Worm (Caenorhabditis elegans) whole organism, L4 larva: ENCODE data around the gene C13G3.12.

Experiments used
- D1046.2 ChIP-seq: fragments of 200-800 bp; sonication (Bioruptor generic); IDR thresholded peaks from 2 replicates; pipeline ENCODE4 v1.3.6; 2022; ENCODE audit warnings: missing genetic modification characterization, missing compliant biosample characterization
- F37D6.2 ChIP-seq: sonication (generic microtip); optimal IDR thresholded peaks from 2 replicates; lab custom pipeline; 2016; ENCODE audit warnings: mild to moderate bottlenecking, missing genetic modification characterization, missing compliant biosample characterization
- T26A8.4 ChIP-seq: fragments of 200-800 bp; sonication (Bioruptor generic); IDR thresholded peaks from 2 replicates; pipeline ENCODE4 v1.3.6; 2022; ENCODE audit warnings: missing genetic modification characterization, missing compliant biosample characterization
- ZK546.5 ChIP-seq, 2 experiments: sonication (generic microtip); optimal IDR thresholded peaks; 2 replicates each; lab custom pipeline; 2017; ENCODE audit warnings: missing biosample characterization in 2 of 2, missing genetic modification characterization in 2 of 2
- aha-1 ChIP-seq: fragments of 150-350 bp; peaks from one replicate; lab custom pipeline; 2014; ENCODE audit warnings: missing biosample characterization, missing genetic modification characterization
- ceh-20 ChIP-seq: fragments of 200-800 bp; sonication (Bioruptor generic); IDR thresholded peaks from 2 replicates; pipeline ENCODE4 v1.3.6; 2022; ENCODE audit warnings: missing genetic modification reagents, missing genetic modification characterization, missing compliant biosample characterization
- ceh-28 ChIP-seq: fragments of 150-350 bp; optimal IDR thresholded peaks from 2 replicates; lab custom pipeline; 2014; ENCODE audit warnings: missing biosample characterization, missing genetic modification reagents, missing genetic modification characterization
- ceh-32 ChIP-seq: sonication (generic microtip); optimal IDR thresholded peaks from 2 replicates; lab custom pipeline; 2016; ENCODE audit warnings: mild to moderate bottlenecking, missing genetic modification characterization, missing compliant biosample characterization; ENCODE audit not compliant: poor library complexity
- ceh-44 ChIP-seq: fragments of 200-800 bp; sonication (Bioruptor generic); IDR thresholded peaks from 2 replicates; pipeline ENCODE4 v1.3.6; 2022; ENCODE audit warnings: missing genetic modification reagents, missing genetic modification characterization, missing compliant biosample characterization
- ceh-62 ChIP-seq: sonication (generic microtip); optimal IDR thresholded peaks from 2 replicates; lab custom pipeline; 2017; ENCODE audit warnings: missing biosample characterization, missing genetic modification characterization
- ctbp-1 ChIP-seq: fragments of 200-800 bp; sonication (Bioruptor generic); IDR thresholded peaks from 2 replicates; pipeline ENCODE4 v1.3.6; 2022; ENCODE audit warnings: missing genetic modification reagents, missing genetic modification characterization, missing compliant biosample characterization
- daf-16 ChIP-seq, 3 experiments: sonication (generic microtip); optimal IDR thresholded peaks; 2 replicates each; lab custom pipeline; 2016 to 2017; ENCODE audit warnings: missing genetic modification characterization in 3 of 3, missing genetic modification reagents in 3 of 3, mild to moderate bottlenecking in 2 of 3, missing compliant biosample characterization in 2 of 3, missing biosample characterization in 1 of 3, moderate library complexity in 1 of 3
- daf-19 ChIP-seq: fragments of 200-800 bp; sonication (Bioruptor generic); conservative IDR thresholded peaks from 2 replicates; pipeline ENCODE4 v1.3.6; 2022; ENCODE audit warnings: missing genetic modification characterization, missing compliant biosample characterization
- daf-8 ChIP-seq: fragments of 200-800 bp; sonication (Bioruptor generic); IDR thresholded peaks from 2 replicates; pipeline ENCODE4 v1.3.6; 2022; ENCODE audit warnings: missing genetic modification characterization, missing compliant biosample characterization
- dmd-6 ChIP-seq: fragments of 200-800 bp; sonication (Bioruptor generic); IDR thresholded peaks from 2 replicates; pipeline ENCODE4 v1.3.6; 2022; ENCODE audit warnings: missing genetic modification reagents, missing genetic modification characterization, missing compliant biosample characterization
- dmd-8 ChIP-seq: fragments of 200-800 bp; sonication (Bioruptor generic); IDR thresholded peaks from 2 replicates; pipeline ENCODE4 v1.3.6; 2022; ENCODE audit warnings: missing genetic modification characterization, missing compliant biosample characterization
- hlh-11 ChIP-seq: fragments of 200-800 bp; sonication (Bioruptor generic); optimal IDR thresholded peaks from 2 replicates; lab custom pipeline; 2018; ENCODE audit warnings: mild to moderate bottlenecking, missing genetic modification characterization, missing compliant biosample characterization
- hlh-30 ChIP-seq: sonication (generic microtip); optimal IDR thresholded peaks from 2 replicates; lab custom pipeline; 2017; ENCODE audit warnings: antibody characterized with exemption, mild to moderate bottlenecking, missing genetic modification characterization, missing compliant biosample characterization; ENCODE audit not compliant: insufficient read depth
- lin-29 ChIP-seq: fragments of 200-800 bp; sonication (Bioruptor generic); IDR thresholded peaks from 2 replicates; pipeline ENCODE4 v1.3.6; 2022; ENCODE audit warnings: missing genetic modification reagents, missing genetic modification characterization, missing compliant biosample characterization
- madf-9 ChIP-seq: fragments of 200-800 bp; sonication (Bioruptor generic); conservative IDR thresholded peaks from 2 replicates; pipeline ENCODE4 v1.3.6; 2022; ENCODE audit warnings: missing genetic modification reagents, missing genetic modification characterization, missing compliant biosample characterization
- mdt-29 ChIP-seq: fragments of 200-800 bp; sonication (Bioruptor generic); IDR thresholded peaks from 2 replicates; pipeline ENCODE4 v1.3.6; 2022; ENCODE audit warnings: missing genetic modification reagents, missing genetic modification characterization, missing compliant biosample characterization
- mep-1 ChIP-seq: fragments of 150-350 bp; sonication (generic microtip); optimal IDR thresholded peaks from 3 replicates; lab custom pipeline; 2014; ENCODE audit warnings: missing biosample characterization, missing genetic modification characterization
- mes-2 ChIP-seq: sonication (generic microtip); optimal IDR thresholded peaks from 2 replicates; lab custom pipeline; 2016; ENCODE audit warnings: missing genotype, mild to moderate bottlenecking, missing genetic modification characterization, missing compliant biosample characterization; ENCODE audit not compliant: poor library complexity, severe bottlenecking
- nhr-111 ChIP-seq: fragments of 200-800 bp; sonication (Bioruptor generic); optimal IDR thresholded peaks from 2 replicates; lab custom pipeline; 2018; ENCODE audit warnings: mild to moderate bottlenecking, missing genetic modification characterization, missing compliant biosample characterization
- nhr-42 ChIP-seq: fragments of 200-800 bp; sonication (Bioruptor generic); IDR thresholded peaks from 2 replicates; pipeline ENCODE4 v1.3.6; 2022; ENCODE audit warnings: missing genetic modification characterization, missing compliant biosample characterization
- nhr-76 ChIP-seq: fragments of 150-350 bp; optimal IDR thresholded peaks from 2 replicates; lab custom pipeline; 2014; ENCODE audit warnings: missing biosample characterization, missing genetic modification characterization
- rbr-2 ChIP-seq: sonication (generic microtip); optimal IDR thresholded peaks from 2 replicates; lab custom pipeline; 2016; ENCODE audit warnings: missing genotype, missing genetic modification characterization, missing compliant biosample characterization
- sdz-12 ChIP-seq: fragments of 200-800 bp; sonication (Bioruptor generic); optimal IDR thresholded peaks from 2 replicates; lab custom pipeline; 2018; ENCODE audit warnings: mild to moderate bottlenecking, missing genetic modification characterization, missing compliant biosample characterization
- skn-1 ChIP-seq: fragments of 150-350 bp; optimal IDR thresholded peaks from 2 replicates; lab custom pipeline; 2014; ENCODE audit warnings: missing biosample characterization, missing genetic modification characterization
- snpc-4 ChIP-seq: fragments of 150-350 bp; optimal IDR thresholded peaks from 2 replicates; lab custom pipeline; 2014; ENCODE audit warnings: missing biosample characterization, missing genetic modification characterization
- tag-97 ChIP-seq: fragments of 200-800 bp; sonication (Bioruptor generic); IDR thresholded peaks from 2 replicates; pipeline ENCODE4 v1.3.6; 2022; ENCODE audit warnings: missing genetic modification characterization, missing compliant biosample characterization
- unc-62 ChIP-seq, 3 experiments: fragments of 150-350 bp in 1 of 3; sonication (generic microtip); optimal IDR thresholded peaks in 2 of 3; peaks in 1 of 3; 1 replicate in 1 of 3; 2 replicates in 2 of 3; lab custom pipeline; 2014 to 2017; ENCODE audit warnings: missing biosample characterization in 3 of 3, missing genetic modification characterization in 3 of 3, missing genetic modification reagents in 3 of 3, missing genotype in 1 of 3
- zag-1 ChIP-seq: fragments of 150-350 bp; optimal IDR thresholded peaks from 2 replicates; lab custom pipeline; 2014; ENCODE audit warnings: missing biosample characterization, missing genetic modification characterization
- zip-11 ChIP-seq: fragments of 200-800 bp; sonication (Bioruptor generic); IDR thresholded peaks from 2 replicates; pipeline ENCODE4 v1.3.6; 2022; ENCODE audit warnings: missing genetic modification characterization, missing compliant biosample characterization

C13G3.12 gene

DNA sequence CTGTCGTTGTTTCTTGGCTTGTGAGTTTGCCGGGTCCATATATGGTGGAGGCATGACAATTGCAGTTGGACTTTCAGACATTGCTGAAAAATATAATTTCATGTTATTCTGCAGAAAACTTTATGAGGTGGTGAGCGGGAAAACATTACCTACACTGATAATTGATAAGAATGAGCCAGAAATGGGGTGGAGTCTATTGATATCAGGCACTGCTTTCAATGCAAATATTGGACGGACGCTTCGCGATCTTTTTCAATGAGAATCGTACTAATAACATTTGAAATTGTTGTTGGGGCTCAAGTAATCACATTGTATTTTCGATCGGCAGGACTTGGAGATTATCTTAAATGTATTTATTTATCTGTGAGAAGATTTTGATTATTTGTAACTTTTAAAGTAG is 36.5 kb upstream of the C13G3.12 start, which contains the start of gene T04C12.1:
Gene T04C12.1 (minus strand): TSS at position 90 of the 400 bp plus-strand sequence.
- no peak for TF ChIP-seq hlh-30
- TF ChIP-seq T26A8.4 (GFP tag; lab: Robert Waterston, UW) = no peak
- TF ChIP-seq ceh-32 (tag; lab: Kevin White, UChicago) = no peak
- no peak for TF ChIP-seq hlh-11
- TF ChIP-seq rbr-2 (tag; lab: Kevin White, UChicago) = no peak
- TF ChIP-seq tag-97 (GFP tag; lab: Robert Waterston, UW) = no peak
- no peak for TF ChIP-seq ceh-44 (GFP tag; lab: Robert Waterston, UW)
- TF ChIP-seq daf-16 (GFP tag; optimal IDR thresholded peaks at IDR 0.05; lab: Kevin White, UChicago) = no peak
- TF ChIP-seq daf-16 (tag; optimal IDR thresholded peaks at IDR 0.05; lab: Kevin White, UChicago) = no peak
- no peak for TF ChIP-seq nhr-111 (GFP tag; lab: Kevin White, UChicago)
- TF ChIP-seq ctbp-1 (GFP tag; lab: Robert Waterston, UW) = no peak
- no peak for TF ChIP-seq F37D6.2
- no peak for TF ChIP-seq mes-2 (tag; lab: Kevin White, UChicago)
- TF ChIP-seq snpc-4 = no peak
- TF ChIP-seq ceh-62 = no peak
- TF ChIP-seq mdt-29 (GFP tag; lab: Robert Waterston, UW) = no peak

DNA sequence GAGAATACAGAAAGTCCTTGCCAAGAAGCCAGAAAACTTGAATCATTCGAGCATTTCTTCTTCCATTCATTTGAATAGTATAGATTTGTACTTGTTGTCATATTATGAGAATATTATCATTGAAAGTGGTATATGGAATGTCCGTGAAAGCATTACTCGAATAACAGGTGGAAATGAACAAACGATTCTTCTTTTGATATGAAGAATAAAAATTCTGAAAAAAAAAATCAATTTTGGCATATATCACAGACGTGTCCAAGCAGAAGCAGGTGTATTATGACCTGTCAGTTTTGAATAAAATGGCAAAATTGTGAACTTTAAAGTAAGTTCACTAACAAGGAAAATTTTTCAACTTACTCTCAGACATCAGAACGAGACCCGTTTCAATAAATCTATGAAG is 34.3 kb upstream of the C13G3.12 start, which contains the start of gene srh-75:
Gene srh-75 (minus strand): TSS at position 101 of the 400 bp plus-strand sequence.
- no peak for TF ChIP-seq ceh-28
- TF ChIP-seq mep-1 (tag; lab: Kevin White, UChicago) = no peak
- TF ChIP-seq unc-62 (GFP tag; optimal IDR thresholded peaks at IDR 0.05 in 1 of 2; lab: Kevin White, UChicago) = peak in 1 of 2 experiments; percentile 78
- TF ChIP-seq unc-62 (tag; optimal IDR thresholded peaks at IDR 0.05; lab: Kevin White, UChicago) = no peak
- no peak for TF ChIP-seq ZK546.5 (tag; optimal IDR thresholded peaks at IDR 0.05; lab: Kevin White, UChicago)
- TF ChIP-seq zip-11 (GFP tag; lab: Robert Waterston, UW) = no peak
- no peak for TF ChIP-seq zag-1
- no peak for TF ChIP-seq dmd-8 (GFP tag; lab: Robert Waterston, UW)

DNA sequence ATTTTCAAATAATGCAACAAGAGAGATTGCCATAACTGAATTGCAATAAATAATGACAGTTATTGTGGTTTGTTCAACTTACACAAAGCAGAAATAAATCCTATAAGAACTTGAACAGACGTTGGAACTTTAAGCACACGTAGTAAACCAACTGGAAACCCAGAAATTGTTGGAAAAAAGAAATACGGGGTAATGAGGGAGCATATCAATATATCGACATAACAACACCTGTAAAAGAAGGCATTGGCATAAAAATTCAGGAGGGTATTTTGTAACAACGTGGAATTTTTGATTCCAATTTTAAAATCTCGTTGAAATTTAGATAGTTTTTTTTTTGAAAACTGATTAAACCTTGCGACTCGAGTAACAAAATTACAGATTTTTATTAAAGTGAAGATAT is 33.8 kb upstream of the C13G3.12 start:
- TF ChIP-seq aha-1 (tag; lab: Kevin White, UChicago) (peak; percentile 92), sdz-12 (GFP tag; lab: Kevin White, UChicago) (no peak)
- TF ChIP-seq, all 104 proteins: peak for 1

- TF ChIP-seq D1046.2 (no peak), unc-62 (GFP tag; optimal IDR thresholded peaks at IDR 0.05 in 1 of 2; lab: Kevin White, UChicago) (peak in 1 of 2 experiments; percentile 58), unc-62 (tag; optimal IDR thresholded peaks at IDR 0.05; lab: Kevin White, UChicago) (no peak)
Measured at ce11 chrV:11053827-11054226, 31.1 kb upstream of the C13G3.12 start, which contains the start of gene T04C12.7. T04C12.7 (plus strand) TSS chrV:11054127.

- TF ChIP-seq aha-1 (tag; lab: Kevin White, UChicago) (peak; percentile 88), madf-9 (no peak)
Measured at ce11 chrV:11051921-11052320, 29.2 kb upstream of the C13G3.12 start, which contains the start of gene T04C12.33. T04C12.33 (plus strand) TSS chrV:11052221.

DNA sequence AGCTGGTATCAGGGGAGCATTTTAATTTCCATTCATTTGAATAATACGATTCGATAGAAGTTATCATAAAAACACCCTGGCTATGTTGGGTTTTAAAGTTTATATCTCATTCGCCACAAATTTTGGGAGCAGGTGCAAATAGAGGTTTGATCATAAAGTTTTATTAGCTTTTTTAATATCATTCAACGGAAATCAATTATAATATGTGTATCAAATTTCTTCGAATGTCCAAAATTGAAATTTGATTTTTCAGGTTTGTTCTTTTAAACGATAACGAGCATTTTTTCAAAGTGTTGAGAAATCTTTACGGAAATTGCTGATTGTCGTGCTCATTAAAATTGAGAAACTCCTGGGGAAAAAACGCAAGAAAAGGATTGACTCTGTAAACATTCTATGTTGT is 26.0 kb upstream of the C13G3.12 start, which contains the start of gene srh-74:
Gene srh-74 (minus strand): TSS at position 101 of the 400 bp plus-strand sequence.
- TF ChIP-seq daf-19 (GFP tag; lab: Robert Waterston, UW) (no peak), lin-29 (GFP tag; lab: Robert Waterston, UW) (no peak), nhr-76 (tag; lab: Kevin White, UChicago) (no peak), dmd-6 (GFP tag; lab: Robert Waterston, UW) (no peak), skn-1 (no peak), nhr-42 (GFP tag; lab: Robert Waterston, UW) (no peak), zip-11 (GFP tag; lab: Robert Waterston, UW) (no peak), daf-8 (no peak), ceh-20 (GFP tag; lab: Robert Waterston, UW) (no peak)
